Worm (Caenorhabditis elegans) whole organism, L4 larva: Measurements from ENCODE around the gene nhr-10.
A peak's percentile ranks its signal among the peaks of the same experiment; 100 is the strongest.

Experiments used
- F10B5.3 ChIP-seq: sonication (generic microtip); optimal IDR thresholded peaks from 2 replicates; lab custom pipeline; 2016; ENCODE audit warnings: mild to moderate bottlenecking, missing genetic modification characterization, missing compliant biosample characterization
- F26F4.8 ChIP-seq: fragments of 200-800 bp; sonication (Bioruptor generic); conservative IDR thresholded peaks from 2 replicates; pipeline ENCODE4 v1.3.6; 2022; ENCODE audit warnings: missing genetic modification characterization, missing compliant biosample characterization
- F44E2.7 ChIP-seq: fragments of 200-800 bp; sonication (Bioruptor generic); IDR thresholded peaks from 2 replicates; pipeline ENCODE4 v2.1.2; 2022; ENCODE audit warnings: missing genetic modification characterization, missing compliant biosample characterization
- F49E8.2 ChIP-seq: sonication (generic microtip); optimal IDR thresholded peaks from 2 replicates; lab custom pipeline; 2016; ENCODE audit warnings: missing compliant biosample characterization, mild to moderate bottlenecking, missing genetic modification characterization, borderline replicate concordance
- aha-1 ChIP-seq: fragments of 150-350 bp; peaks from one replicate; lab custom pipeline; 2014; ENCODE audit warnings: missing biosample characterization, missing genetic modification characterization
- arid-1 ChIP-seq: fragments of 200-800 bp; sonication (Bioruptor generic); conservative IDR thresholded peaks from 2 replicates; pipeline ENCODE4 v1.3.6; 2022; ENCODE audit warnings: missing genetic modification reagents, missing genetic modification characterization, missing compliant biosample characterization
- attf-4 ChIP-seq: sonication (generic microtip); optimal IDR thresholded peaks from 3 replicates; lab custom pipeline; 2017; ENCODE audit warnings: missing biosample characterization, missing genetic modification characterization
- ceh-20 ChIP-seq: fragments of 200-800 bp; sonication (Bioruptor generic); IDR thresholded peaks from 2 replicates; pipeline ENCODE4 v1.3.6; 2022; ENCODE audit warnings: missing genetic modification reagents, missing genetic modification characterization, missing compliant biosample characterization
- ceh-28 ChIP-seq: fragments of 150-350 bp; optimal IDR thresholded peaks from 2 replicates; lab custom pipeline; 2014; ENCODE audit warnings: missing biosample characterization, missing genetic modification reagents, missing genetic modification characterization
- ceh-32 ChIP-seq: sonication (generic microtip); optimal IDR thresholded peaks from 2 replicates; lab custom pipeline; 2016; ENCODE audit warnings: mild to moderate bottlenecking, missing genetic modification characterization, missing compliant biosample characterization; ENCODE audit not compliant: poor library complexity
- ceh-44 ChIP-seq: fragments of 200-800 bp; sonication (Bioruptor generic); IDR thresholded peaks from 2 replicates; pipeline ENCODE4 v1.3.6; 2022; ENCODE audit warnings: missing genetic modification reagents, missing genetic modification characterization, missing compliant biosample characterization
- ceh-62 ChIP-seq: sonication (generic microtip); optimal IDR thresholded peaks from 2 replicates; lab custom pipeline; 2017; ENCODE audit warnings: missing biosample characterization, missing genetic modification characterization
- ces-1 ChIP-seq: fragments of 150-350 bp; sonication (generic microtip); optimal IDR thresholded peaks from 4 replicates; lab custom pipeline; 2014; ENCODE audit warnings: missing biosample characterization, missing genetic modification reagents, missing genetic modification characterization
- cey-2 ChIP-seq: sonication (generic microtip); optimal IDR thresholded peaks from 3 replicates; lab custom pipeline; 2017; ENCODE audit warnings: missing genetic modification characterization, mild to moderate bottlenecking, missing compliant biosample characterization, antibody characterized with exemption, borderline replicate concordance; ENCODE audit not compliant: insufficient read depth
- ctbp-1 ChIP-seq: fragments of 200-800 bp; sonication (Bioruptor generic); IDR thresholded peaks from 2 replicates; pipeline ENCODE4 v1.3.6; 2022; ENCODE audit warnings: missing genetic modification reagents, missing genetic modification characterization, missing compliant biosample characterization
- dmd-8 ChIP-seq: fragments of 200-800 bp; sonication (Bioruptor generic); IDR thresholded peaks from 2 replicates; pipeline ENCODE4 v1.3.6; 2022; ENCODE audit warnings: missing genetic modification characterization, missing compliant biosample characterization
- dpl-1 ChIP-seq: fragments of 150-350 bp; optimal IDR thresholded peaks from 2 replicates; lab custom pipeline; 2014; ENCODE audit warnings: missing biosample characterization, missing genetic modification reagents, missing genetic modification characterization
- duxl-1 ChIP-seq: sonication (generic microtip); optimal IDR thresholded peaks from 2 replicates; lab custom pipeline; 2016; ENCODE audit warnings: mild to moderate bottlenecking, missing genetic modification characterization, moderate library complexity, missing compliant biosample characterization; ENCODE audit not compliant: poor library complexity
- fos-1 ChIP-seq: fragments of 150-350 bp; optimal IDR thresholded peaks from 2 replicates; lab custom pipeline; 2014; ENCODE audit warnings: missing biosample characterization, missing genetic modification characterization
- lim-7 ChIP-seq: fragments of 200-800 bp; sonication (Bioruptor generic); IDR thresholded peaks from 2 replicates; pipeline ENCODE4 v1.3.6; 2022; ENCODE audit warnings: missing genetic modification characterization, missing compliant biosample characterization
- lin-13 ChIP-seq: fragments of 150-350 bp; optimal IDR thresholded peaks from 2 replicates; lab custom pipeline; 2014; ENCODE audit warnings: missing biosample characterization, missing genetic modification reagents, missing genetic modification characterization
- lin-15B ChIP-seq: fragments of 150-350 bp; sonication (generic microtip); optimal IDR thresholded peaks from 3 replicates; lab custom pipeline; 2014; ENCODE audit warnings: missing biosample characterization, missing genetic modification characterization
- lin-38 ChIP-seq: fragments of 200-800 bp; sonication (Bioruptor generic); IDR thresholded peaks from 2 replicates; pipeline ENCODE4 v1.3.6; 2022; ENCODE audit warnings: missing genetic modification reagents, missing genetic modification characterization, missing compliant biosample characterization
- lir-3 ChIP-seq: sonication (generic microtip); optimal IDR thresholded peaks from 2 replicates; lab custom pipeline; 2016; ENCODE audit warnings: mild to moderate bottlenecking, missing genetic modification characterization, missing compliant biosample characterization
- lsy-2 ChIP-seq, 2 experiments: fragments of 150-350 bp in 1 of 2; sonication (generic microtip) in 1 of 2; optimal IDR thresholded peaks; 2 replicates each; lab custom pipeline; 2014 to 2017; ENCODE audit warnings: missing biosample characterization in 2 of 2, missing genetic modification characterization in 2 of 2
- madf-5 ChIP-seq, 2 experiments: fragments of 200-800 bp; sonication (Bioruptor generic); IDR thresholded peaks; 2 replicates each; pipeline ENCODE4 v1.3.6; 2022; ENCODE audit warnings: missing compliant biosample characterization in 2 of 2, missing genetic modification characterization in 2 of 2
- mxl-2 ChIP-seq: fragments of 200-800 bp; sonication (Bioruptor generic); conservative IDR thresholded peaks from 2 replicates; pipeline ENCODE4 v1.3.6; 2022; ENCODE audit warnings: missing genetic modification reagents, missing genetic modification characterization, missing compliant biosample characterization
- mxl-3 ChIP-seq: fragments of 200-800 bp; sonication (Bioruptor generic); optimal IDR thresholded peaks from 2 replicates; lab custom pipeline; 2018; ENCODE audit warnings: mild to moderate bottlenecking, missing genetic modification characterization, missing compliant biosample characterization
- nhr-10 ChIP-seq: fragments of 150-350 bp; optimal IDR thresholded peaks from 2 replicates; lab custom pipeline; 2014; ENCODE audit warnings: missing biosample characterization, missing genetic modification characterization
- nhr-111 ChIP-seq: fragments of 200-800 bp; sonication (Bioruptor generic); optimal IDR thresholded peaks from 2 replicates; lab custom pipeline; 2018; ENCODE audit warnings: mild to moderate bottlenecking, missing genetic modification characterization, missing compliant biosample characterization
- nhr-237 ChIP-seq: sonication (generic microtip); optimal IDR thresholded peaks from 2 replicates; lab custom pipeline; 2017; ENCODE audit warnings: missing biosample characterization, missing genetic modification characterization
- nhr-41 ChIP-seq: fragments of 200-800 bp; sonication (Bioruptor generic); IDR thresholded peaks from 2 replicates; pipeline ENCODE4 v1.3.6; 2022; ENCODE audit warnings: missing genetic modification reagents, missing genetic modification characterization, missing compliant biosample characterization
- nhr-48 ChIP-seq: sonication (generic microtip); optimal IDR thresholded peaks from 2 replicates; lab custom pipeline; 2016; ENCODE audit warnings: mild to moderate bottlenecking, missing genetic modification characterization, missing compliant biosample characterization
- nhr-76 ChIP-seq: fragments of 150-350 bp; optimal IDR thresholded peaks from 2 replicates; lab custom pipeline; 2014; ENCODE audit warnings: missing biosample characterization, missing genetic modification characterization
- nhr-77 ChIP-seq: fragments of 150-350 bp; optimal IDR thresholded peaks from 2 replicates; lab custom pipeline; 2014; ENCODE audit warnings: missing biosample characterization, missing genetic modification characterization
- rbr-2 ChIP-seq: sonication (generic microtip); optimal IDR thresholded peaks from 2 replicates; lab custom pipeline; 2016; ENCODE audit warnings: missing genotype, missing genetic modification characterization, missing compliant biosample characterization
- saeg-2 ChIP-seq: fragments of 200-800 bp; sonication (Bioruptor generic); IDR thresholded peaks from 2 replicates; pipeline ENCODE4 v1.3.6; 2022; ENCODE audit warnings: missing genetic modification reagents, missing genetic modification characterization, missing compliant biosample characterization
- sdz-12 ChIP-seq: fragments of 200-800 bp; sonication (Bioruptor generic); optimal IDR thresholded peaks from 2 replicates; lab custom pipeline; 2018; ENCODE audit warnings: mild to moderate bottlenecking, missing genetic modification characterization, missing compliant biosample characterization
- set-16 ChIP-seq: fragments of 200-800 bp; sonication (Bioruptor generic); IDR thresholded peaks from 2 replicates; pipeline ENCODE4 v1.3.6; 2022; ENCODE audit warnings: missing genetic modification reagents, missing genetic modification characterization, missing compliant biosample characterization
- snpc-4 ChIP-seq: fragments of 150-350 bp; optimal IDR thresholded peaks from 2 replicates; lab custom pipeline; 2014; ENCODE audit warnings: missing biosample characterization, missing genetic modification characterization
- spr-3 ChIP-seq: fragments of 200-800 bp; sonication (Bioruptor generic); optimal IDR thresholded peaks from 2 replicates; lab custom pipeline; 2018; ENCODE audit warnings: mild to moderate bottlenecking, missing genetic modification characterization, missing compliant biosample characterization
- tra-1 ChIP-seq: fragments of 200-800 bp; sonication (Bioruptor generic); IDR thresholded peaks from 2 replicates; pipeline ENCODE4 v1.3.6; 2022; ENCODE audit warnings: missing genetic modification reagents, missing genetic modification characterization, missing compliant biosample characterization
- unc-39 ChIP-seq: sonication (generic microtip); optimal IDR thresholded peaks from 2 replicates; lab custom pipeline; 2017; ENCODE audit warnings: missing biosample characterization, missing genetic modification characterization
- unc-62 ChIP-seq, 3 experiments: fragments of 150-350 bp in 1 of 3; sonication (generic microtip); optimal IDR thresholded peaks in 2 of 3; peaks in 1 of 3; 1 replicate in 1 of 3; 2 replicates in 2 of 3; lab custom pipeline; 2014 to 2017; ENCODE audit warnings: missing biosample characterization in 3 of 3, missing genetic modification characterization in 3 of 3, missing genetic modification reagents in 3 of 3, missing genotype in 1 of 3
- zfp-2 ChIP-seq: sonication (generic microtip); optimal IDR thresholded peaks from 2 replicates; lab custom pipeline; 2016; ENCODE audit warnings: mild to moderate bottlenecking, missing genetic modification characterization, missing compliant biosample characterization
- zip-2 ChIP-seq: fragments of 150-350 bp; optimal IDR thresholded peaks from 2 replicates; lab custom pipeline; 2014; ENCODE audit warnings: missing biosample characterization, missing genetic modification characterization
- ztf-11 ChIP-seq: fragments of 150-350 bp; optimal IDR thresholded peaks from 2 replicates; lab custom pipeline; 2014; ENCODE audit warnings: missing biosample characterization, missing genetic modification characterization
- ztf-7 ChIP-seq: fragments of 150-350 bp; optimal IDR thresholded peaks from 2 replicates; lab custom pipeline; 2014; ENCODE audit warnings: missing biosample characterization, missing genetic modification characterization

nhr-10 gene

DNA sequence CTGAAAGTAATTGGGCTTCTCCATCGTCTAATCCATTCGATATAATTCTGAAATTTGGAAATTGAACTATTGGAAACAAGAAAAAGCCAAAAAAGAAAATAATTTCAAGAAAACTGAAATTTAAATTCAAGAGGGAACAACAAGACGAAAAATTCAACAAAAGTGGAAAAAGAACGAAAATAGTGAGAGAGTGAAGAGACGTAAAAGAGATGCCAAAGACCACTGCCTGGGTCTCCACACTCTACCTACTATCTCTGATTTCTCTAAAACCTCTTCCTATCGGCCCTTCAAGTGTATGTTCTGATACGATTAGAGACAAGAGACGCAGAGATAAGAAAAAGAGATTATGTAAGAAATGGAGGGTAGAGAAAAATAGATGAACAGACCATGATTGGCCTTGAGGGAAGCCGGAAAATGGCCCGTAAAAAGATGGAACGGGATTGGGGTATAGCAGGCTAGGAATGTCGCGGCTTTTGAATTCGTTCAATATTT is 38.6 kb upstream of the nhr-10 start, which contains the start of gene ogt-1 (continued):
- TF ChIP-seq nhr-111 = no peak
- TF ChIP-seq mxl-2 (GFP tag; lab: Robert Waterston, UW) = no peak
- no peak for TF ChIP-seq ceh-32 (tag; lab: Kevin White, UChicago)
- TF ChIP-seq dpl-1 (GFP tag; lab: Kevin White, UChicago) = peak; percentile 61
- TF ChIP-seq lsy-2 (tag; optimal IDR thresholded peaks at IDR 0.05; lab: Kevin White, UChicago) = peak; percentile 75 to 92
- TF ChIP-seq lin-15B = no peak
- peak; percentile 54; the same call in 1 of the 2 replicates for TF ChIP-seq ceh-20 (GFP tag; lab: Robert Waterston, UW)
- peak; percentile 72 for TF ChIP-seq aha-1
- TF ChIP-seq nhr-41 (GFP tag; lab: Robert Waterston, UW) = no peak
- no peak for TF ChIP-seq ztf-11
- TF ChIP-seq mxl-3 (GFP tag; lab: Kevin White, UChicago) = no peak
- no peak for TF ChIP-seq F49E8.2 (tag; lab: Kevin White, UChicago)
- no peak for TF ChIP-seq ztf-7
- peak; percentile 28 for TF ChIP-seq lin-13 (GFP tag; lab: Kevin White, UChicago)
- TF ChIP-seq nhr-10 = peak; percentile 51
- TF ChIP-seq F44E2.7 = no peak
- TF ChIP-seq arid-1 (GFP tag; lab: Robert Waterston, UW) = peak; percentile 57
- no peak for TF ChIP-seq attf-4 (tag; lab: Kevin White, UChicago)
- TF ChIP-seq nhr-48 (tag; lab: Kevin White, UChicago) = peak; percentile 75
- peak; percentile 32 for TF ChIP-seq F10B5.3 (tag; lab: Kevin White, UChicago)
- TF ChIP-seq saeg-2 (GFP tag; lab: Robert Waterston, UW) = 0 out of 2 replicates have a peak, but pooled peaks have one; percentile 37
- peak in 1 of 2 experiments; percentile 99 for TF ChIP-seq unc-62 (GFP tag; optimal IDR thresholded peaks at IDR 0.05 in 1 of 2; lab: Kevin White, UChicago)
- no peak for TF ChIP-seq unc-62 (tag; optimal IDR thresholded peaks at IDR 0.05; lab: Kevin White, UChicago)
- no peak for TF ChIP-seq ceh-62 (tag; lab: Kevin White, UChicago)
- TF ChIP-seq ceh-28 (tag; lab: Kevin White, UChicago) = peak; percentile 32
- TF ChIP-seq F26F4.8 (GFP tag; lab: Robert Waterston, UW) = no peak
- no peak for TF ChIP-seq ceh-44
- peak; percentile 24 for TF ChIP-seq spr-3
- no peak for TF ChIP-seq zfp-2 (tag; lab: Kevin White, UChicago)
- peak; percentile 17 for TF ChIP-seq nhr-77 (tag; lab: Kevin White, UChicago)
- TF ChIP-seq set-16 = no peak
- TF ChIP-seq nhr-76 = peak; percentile 25
- TF ChIP-seq sdz-12 (GFP tag; lab: Kevin White, UChicago) = no peak
- TF ChIP-seq cey-2 (tag; lab: Kevin White, UChicago) = peak; percentile 43
- peak; percentile 84 for TF ChIP-seq ctbp-1 (GFP tag; lab: Robert Waterston, UW)
- peak; percentile 62; the same call in 1 of the 2 replicates for TF ChIP-seq tra-1 (GFP tag; lab: Robert Waterston, UW)
- no peak for TF ChIP-seq dmd-8
- no peak for TF ChIP-seq snpc-4 (tag; lab: Kevin White, UChicago)
- no peak for TF ChIP-seq nhr-237 (tag; lab: Kevin White, UChicago)
- TF ChIP-seq lim-7 = no peak
- TF ChIP-seq rbr-2 = peak; percentile 85
- peak; percentile 58 for TF ChIP-seq ces-1
- TF ChIP-seq lin-38 = peak; percentile 64
- TF ChIP-seq duxl-1 (tag; lab: Kevin White, UChicago) = peak; percentile 80
- TF ChIP-seq fos-1 (tag; lab: Kevin White, UChicago) = no peak
- TF ChIP-seq zip-2 (tag; lab: Kevin White, UChicago) = no peak
- no peak for TF ChIP-seq unc-39 (tag; lab: Kevin White, UChicago)
- TF ChIP-seq lir-3 (tag; lab: Kevin White, UChicago) = no peak
- TF ChIP-seq madf-5 (GFP tag; IDR thresholded peaks at IDR 0.05; lab: Robert Waterston, UW) = no peak
